Fruit fly (Drosophila melanogaster) whole organism, embryonic: ENCODE results near the gene sac.
A peak's percentile ranks its signal among the peaks of the same experiment; 100 is the strongest.

Source experiments
- ATbp ChIP-seq: fragments of 200-800 bp; sonication (Bioruptor generic); optimal IDR thresholded peaks from 2 replicates; lab custom pipeline; 2017; ENCODE audit warnings: missing biosample characterization, mild to moderate bottlenecking, missing genetic modification characterization, missing genetic modification reagents
- Bdp1 ChIP-seq: fragments of 200-800 bp; sonication (Bioruptor generic); optimal IDR thresholded peaks from 3 replicates; lab custom pipeline; 2016; ENCODE audit warnings: missing biosample characterization, missing genetic modification characterization
- Blimp-1 ChIP-seq: fragments of 200-800 bp; sonication (Bioruptor generic); optimal IDR thresholded peaks from 3 replicates; lab custom pipeline; 2018; ENCODE audit warnings: missing biosample characterization, missing genetic modification characterization, mild to moderate bottlenecking, moderate library complexity, missing genetic modification reagents
- CG10321 ChIP-seq: fragments of 200-800 bp; sonication (Bioruptor generic); IDR thresholded peaks from 2 replicates; pipeline ENCODE4 v1.3.6; 2022; ENCODE audit warnings: missing biosample characterization, missing genetic modification characterization
- CG11093 ChIP-seq: fragments of 200-800 bp; sonication (Bioruptor generic); IDR thresholded peaks from 3 replicates; pipeline ENCODE4 v1.3.6; 2022; ENCODE audit warnings: missing biosample characterization, missing genetic modification characterization
- CG11398 ChIP-seq: fragments of 200-800 bp; sonication (Bioruptor generic); optimal IDR thresholded peaks from 2 replicates; lab custom pipeline; 2016; ENCODE audit warnings: missing biosample characterization, missing genetic modification characterization
- CG12769 ChIP-seq: fragments of 200-800 bp; sonication (Bioruptor generic); optimal IDR thresholded peaks from 2 replicates; lab custom pipeline; 2019; ENCODE audit warnings: missing biosample characterization, mild to moderate bottlenecking, missing genetic modification characterization, moderate library complexity
- CG13775 ChIP-seq: fragments of 200-800 bp; sonication (Bioruptor generic); optimal IDR thresholded peaks from 3 replicates; lab custom pipeline; 2017; ENCODE audit warnings: missing biosample characterization, mild to moderate bottlenecking, missing genetic modification characterization
- CG1602 ChIP-seq: fragments of 200-800 bp; sonication (Bioruptor generic); optimal IDR thresholded peaks from 3 replicates; lab custom pipeline; 2016; ENCODE audit warnings: missing biosample characterization, missing genetic modification characterization
- CG17802 ChIP-seq: fragments of 200-800 bp; sonication (Bioruptor generic); optimal IDR thresholded peaks from 2 replicates; lab custom pipeline; 2018; ENCODE audit warnings: missing biosample characterization, mild to moderate bottlenecking, missing genetic modification characterization, moderate library complexity
- CG18764 ChIP-seq: fragments of 200-800 bp; sonication (Bioruptor generic); optimal IDR thresholded peaks from 3 replicates; lab custom pipeline; 2016; ENCODE audit warnings: missing biosample characterization, missing genetic modification characterization
- CG2120 ChIP-seq: fragments of 200-800 bp; sonication (Bioruptor generic); optimal IDR thresholded peaks from 3 replicates; lab custom pipeline; 2016; ENCODE audit warnings: missing biosample characterization, missing genetic modification characterization
- CG2889 ChIP-seq: fragments of 200-800 bp; sonication (Bioruptor generic); IDR thresholded peaks from 3 replicates; pipeline ENCODE4 v1.3.6; 2022; ENCODE audit warnings: missing biosample characterization, missing genetic modification characterization
- CG3281 ChIP-seq: fragments of 200-800 bp; sonication (Bioruptor generic); optimal IDR thresholded peaks from 3 replicates; lab custom pipeline; 2017; ENCODE audit warnings: missing biosample characterization, mild to moderate bottlenecking, missing genetic modification characterization
- CG34376 ChIP-seq: fragments of 200-800 bp; sonication (Bioruptor generic); optimal IDR thresholded peaks from 2 replicates; lab custom pipeline; 2018; ENCODE audit warnings: missing biosample characterization, mild to moderate bottlenecking, missing genetic modification characterization
- CG4404 ChIP-seq: fragments of 200-800 bp; sonication (Bioruptor generic); IDR thresholded peaks from 2 replicates; pipeline ENCODE4 v1.3.6; 2022; ENCODE audit warnings: missing biosample characterization, missing genetic modification characterization
- CG4854 ChIP-seq: fragments of 200-800 bp; sonication (Bioruptor generic); optimal IDR thresholded peaks from 2 replicates; lab custom pipeline; 2016; ENCODE audit warnings: missing biosample characterization, missing genetic modification characterization, inconsistent platforms
- CG6272 ChIP-seq: fragments of 200-800 bp; sonication (Bioruptor generic); IDR thresholded peaks from 2 replicates; pipeline ENCODE4 v1.3.6; 2022; ENCODE audit warnings: missing biosample characterization, missing genetic modification characterization
- CG6654 ChIP-seq: fragments of 200-800 bp; sonication (Bioruptor generic); optimal IDR thresholded peaks from 2 replicates; lab custom pipeline; 2017; ENCODE audit warnings: missing biosample characterization, mild to moderate bottlenecking, missing genetic modification characterization
- CG7745 ChIP-seq: fragments of 200-800 bp; sonication (Bioruptor generic); optimal IDR thresholded peaks from 2 replicates; lab custom pipeline; 2018; ENCODE audit warnings: missing biosample characterization, mild to moderate bottlenecking, missing genetic modification characterization, moderate library complexity
- CG7928 ChIP-seq: fragments of 200-800 bp; sonication (Bioruptor generic); optimal IDR thresholded peaks from 2 replicates; lab custom pipeline; 2017; ENCODE audit warnings: missing biosample characterization, mild to moderate bottlenecking, missing genetic modification characterization
- Chrac-16 ChIP-seq: fragments of 200-800 bp; sonication (Bioruptor generic); optimal IDR thresholded peaks from 3 replicates; lab custom pipeline; 2016; ENCODE audit warnings: missing biosample characterization, missing genetic modification characterization
- Dll ChIP-seq: fragments of 200-800 bp; sonication (Bioruptor generic); IDR thresholded peaks from 4 replicates; pipeline ENCODE4 v1.3.6; 2022; ENCODE audit warnings: missing biosample characterization, missing genetic modification characterization; ENCODE audit not compliant: partially characterized antibody
- Doc3 ChIP-seq: fragments of 200-800 bp; sonication (Bioruptor generic); IDR thresholded peaks from 3 replicates; pipeline ENCODE4 v1.3.6; 2022; ENCODE audit warnings: missing biosample characterization, missing genetic modification characterization; ENCODE audit not compliant: partially characterized antibody
- Ravus ChIP-seq: fragments of 200-800 bp; sonication (Bioruptor generic); IDR thresholded peaks from 2 replicates; pipeline ENCODE4 v1.3.6; 2022; ENCODE audit warnings: missing biosample characterization, missing genetic modification characterization
- Rfx ChIP-seq: fragments of 200-800 bp; sonication (Bioruptor generic); IDR thresholded peaks from 2 replicates; pipeline ENCODE4 v1.3.6; 2022; ENCODE audit warnings: missing biosample characterization, missing genetic modification characterization
- Side ChIP-seq: fragments of 200-800 bp; sonication (Bioruptor generic); optimal IDR thresholded peaks from 2 replicates; lab custom pipeline; 2016; ENCODE audit warnings: missing biosample characterization, missing genetic modification characterization
- Taf1 ChIP-seq: fragments of 200-800 bp; sonication (Bioruptor generic); IDR thresholded peaks from 2 replicates; pipeline ENCODE4 v1.3.6; 2022; ENCODE audit warnings: missing biosample characterization, missing genetic modification characterization
- Usf ChIP-seq: fragments of 200-800 bp; sonication (Bioruptor generic); optimal IDR thresholded peaks from 2 replicates; lab custom pipeline; 2017; ENCODE audit warnings: missing genotype, missing biosample characterization, missing genetic modification characterization
- Xrp1 ChIP-seq: fragments of 200-800 bp; sonication (Bioruptor generic); IDR thresholded peaks from 2 replicates; pipeline ENCODE4 v1.3.6; 2022; ENCODE audit warnings: missing biosample characterization, missing genetic modification characterization
- bab2 ChIP-seq: fragments of 200-800 bp; sonication (Bioruptor generic); optimal IDR thresholded peaks from 2 replicates; lab custom pipeline; 2016; ENCODE audit warnings: missing biosample characterization, missing genetic modification characterization
- bowl ChIP-seq: fragments of 200-800 bp; sonication (Bioruptor generic); IDR thresholded peaks from 2 replicates; pipeline ENCODE4 v1.3.6; 2022; ENCODE audit warnings: missing biosample characterization, missing genetic modification characterization
- chn ChIP-seq: fragments of 200-800 bp; sonication (Bioruptor generic); optimal IDR thresholded peaks from 2 replicates; lab custom pipeline; 2016; ENCODE audit warnings: missing biosample characterization, missing genetic modification characterization
- corto ChIP-seq: fragments of 200-800 bp; sonication (Bioruptor generic); optimal IDR thresholded peaks from 2 replicates; lab custom pipeline; 2016; ENCODE audit warnings: missing biosample characterization, mild to moderate bottlenecking, missing genetic modification characterization, moderate library complexity
- danr ChIP-seq: fragments of 200-800 bp; sonication (Bioruptor generic); IDR thresholded peaks from 2 replicates; pipeline ENCODE4 v1.3.6; 2022; ENCODE audit warnings: missing biosample characterization, missing genetic modification characterization
- emc ChIP-seq: fragments of 200-800 bp; sonication (Bioruptor generic); optimal IDR thresholded peaks from 2 replicates; lab custom pipeline; 2016; ENCODE audit warnings: missing biosample characterization, missing genetic modification characterization
- gem ChIP-seq: fragments of 200-800 bp; sonication (Bioruptor generic); optimal IDR thresholded peaks from 2 replicates; lab custom pipeline; 2019; ENCODE audit warnings: missing biosample characterization, mild to moderate bottlenecking, missing genetic modification characterization, moderate library complexity
- grau ChIP-seq: fragments of 200-800 bp; optimal IDR thresholded peaks from 3 replicates; lab custom pipeline; 2019; ENCODE audit warnings: missing biosample characterization, mild to moderate bottlenecking, missing genetic modification characterization, moderate library complexity
- ham ChIP-seq: fragments of 200-800 bp; sonication (Bioruptor generic); IDR thresholded peaks from 2 replicates; pipeline ENCODE4 v1.3.6; 2022; ENCODE audit warnings: missing biosample characterization, missing genetic modification characterization
- hkb ChIP-seq, 2 experiments: fragments of 200-800 bp in 1 of 2; fragments of >200 bp in 1 of 2; sonication (Bioruptor generic) in 1 of 2; IDR thresholded peaks in 1 of 2; optimal IDR thresholded peaks in 1 of 2; 2 replicates each; pipeline versions ENCODE4 v1.3.6 to Lab custom; 2017 to 2022; ENCODE audit warnings: missing biosample characterization in 1 of 2, missing genetic modification characterization in 1 of 2
- ind ChIP-seq: fragments of 200-800 bp; sonication (Bioruptor generic); optimal IDR thresholded peaks from 3 replicates; lab custom pipeline; 2016; ENCODE audit warnings: missing biosample characterization, missing genetic modification characterization
- lmd ChIP-seq: fragments of 200-800 bp; sonication (Bioruptor generic); IDR thresholded peaks from 2 replicates; pipeline ENCODE4 v1.3.6; 2022; ENCODE audit warnings: missing biosample characterization, missing genetic modification characterization
- lola ChIP-seq, 3 experiments: fragments of >200 bp in 2 of 3; fragments of 200-800 bp in 1 of 3; sonication (Bioruptor generic) in 1 of 3; optimal IDR thresholded peaks; 2 replicates each; lab custom pipeline; 2017 to 2019; ENCODE audit warnings: missing biosample characterization in 3 of 3, missing genetic modification characterization in 3 of 3, mild to moderate bottlenecking in 1 of 3, moderate library complexity in 1 of 3
- ro ChIP-seq: fragments of 200-800 bp; sonication (Bioruptor generic); IDR thresholded peaks from 2 replicates; pipeline ENCODE4 v1.3.6; 2022; ENCODE audit warnings: missing biosample characterization, missing genetic modification characterization
- scrt ChIP-seq: fragments of 200-800 bp; sonication (Bioruptor generic); optimal IDR thresholded peaks from 2 replicates; lab custom pipeline; 2018; ENCODE audit warnings: missing biosample characterization, mild to moderate bottlenecking, missing genetic modification characterization, moderate library complexity
- tap ChIP-seq: fragments of 200-800 bp; optimal IDR thresholded peaks from 3 replicates; lab custom pipeline; 2019; ENCODE audit warnings: missing biosample characterization, mild to moderate bottlenecking, missing genetic modification characterization, moderate library complexity
- yki ChIP-seq: fragments of >200 bp; optimal IDR thresholded peaks from 3 replicates; lab custom pipeline; 2018
- zen ChIP-seq: fragments of 200-800 bp; sonication (Bioruptor generic); optimal IDR thresholded peaks from 3 replicates; lab custom pipeline; 2018; ENCODE audit warnings: missing biosample characterization, mild to moderate bottlenecking, missing genetic modification characterization, moderate library complexity

The sac gene

dm6 chr3R:4478220-4479037 lies 2.2 kb upstream of the sac start (continued):
- TF ChIP-seq gem (tag; lab: Kevin White, UChicago): peak; percentile 91
- TF ChIP-seq danr: peak; percentile 55
- peak; percentile 4; the same call in 1 of the 2 replicates for TF ChIP-seq Ravus
- peak; percentile 63 for TF ChIP-seq Bdp1
- TF ChIP-seq CG13775 (GFP tag; lab: Kevin White, UChicago): peak; percentile 76
- peak; percentile 37 for TF ChIP-seq zen (tag; lab: Kevin White, UChicago)
- TF ChIP-seq corto (GFP tag; lab: Kevin White, UChicago): peak; percentile 63
- TF ChIP-seq CG7928 (GFP tag; lab: Kevin White, UChicago): peak; percentile 56
- peak; percentile 84 for TF ChIP-seq CG4854 (GFP tag; lab: Kevin White, UChicago)
- peak; percentile 88 for TF ChIP-seq Chrac-16 (GFP tag; lab: Kevin White, UChicago)
- TF ChIP-seq tap (tag; lab: Kevin White, UChicago): peak; percentile 83
- TF ChIP-seq CG12769 (tag; lab: Kevin White, UChicago): peak; percentile 91
- peak; percentile 47 for TF ChIP-seq Usf (GFP tag; lab: Kevin White, UChicago)
- peak in 1 of 3 experiments; percentile 60 for TF ChIP-seq lola (GFP tag; optimal IDR thresholded peaks at IDR 0.05; lab: Kevin White, UChicago)
- TF ChIP-seq chn (GFP tag; lab: Kevin White, UChicago): peak; percentile 87
- no peak for TF ChIP-seq CG10321 (GFP tag; lab: Robert Waterston, UW)
- peak; percentile 91 for TF ChIP-seq Xrp1 (GFP tag; lab: Robert Waterston, UW)
- TF ChIP-seq CG11093 (GFP tag; lab: Robert Waterston, UW): peak; percentile 58; the same call in 2 of the 3 replicates
- peak; percentile 12; the same call in 1 of the 2 replicates for TF ChIP-seq CG4404
- TF ChIP-seq ind: peak; percentile 89
- TF ChIP-seq CG2120 (GFP tag; lab: Kevin White, UChicago): peak; percentile 95
- TF ChIP-seq Side (GFP tag; lab: Kevin White, UChicago): peak; percentile 86
- TF ChIP-seq ham (GFP tag; lab: Robert Waterston, UW): peak; percentile 35; the same call in 1 of the 2 replicates
- no peak for TF ChIP-seq Doc3 (GFP tag; lab: Robert Waterston, UW)
- TF ChIP-seq CG7745 (tag; lab: Kevin White, UChicago): peak; percentile 18
- TF ChIP-seq CG6654 (GFP tag; lab: Kevin White, UChicago): peak; percentile 32
- peak; percentile 92 for TF ChIP-seq Rfx
- peak; percentile 81 for TF ChIP-seq grau
- no peak for TF ChIP-seq ro (GFP tag; lab: Robert Waterston, UW)
- TF ChIP-seq ATbp (GFP tag; lab: Kevin White, UChicago): peak; percentile 88
- TF ChIP-seq bab2 (GFP tag; lab: Kevin White, UChicago): peak; percentile 90
- TF ChIP-seq CG1602 (GFP tag; lab: Kevin White, UChicago): peak; percentile 74
- TF ChIP-seq emc (GFP tag; lab: Kevin White, UChicago): peak; percentile 54
- TF ChIP-seq CG6272 (GFP tag; lab: Robert Waterston, UW): 0 out of 2 replicates have a peak, but pooled peaks have one; percentile 20
- peak; percentile 80 for TF ChIP-seq Blimp-1 (GFP tag; lab: Kevin White, UChicago)
- peak; percentile 86 for TF ChIP-seq scrt
- peak; percentile 30 for TF ChIP-seq CG17802 (tag; lab: Kevin White, UChicago)
- TF ChIP-seq Dll (GFP tag; lab: Robert Waterston, UW): no peak; the same call in 2 of the 4 replicates
- peak; percentile 39 for TF ChIP-seq CG34376 (GFP tag; lab: Kevin White, UChicago)
- peak; percentile 87 for TF ChIP-seq CG3281
- peak; percentile 68 for TF ChIP-seq yki (lab: Kevin White, UChicago)
- TF ChIP-seq hkb (optimal IDR thresholded peaks at IDR 0.05; lab: Kevin White, UChicago): no peak
- TF ChIP-seq hkb (GFP tag; IDR thresholded peaks at IDR 0.05; lab: Robert Waterston, UW): peak; percentile 96
- peak; percentile 79 for TF ChIP-seq bowl (GFP tag; lab: Robert Waterston, UW)
- peak; percentile 60 for TF ChIP-seq CG11398 (GFP tag; lab: Kevin White, UChicago)
- TF ChIP-seq lmd: peak; percentile 84
- TF ChIP-seq CG2889 (GFP tag; lab: Robert Waterston, UW): peak; percentile 75
- peak; percentile 70 for TF ChIP-seq CG18764
- TF ChIP-seq Taf1 (GFP tag; lab: Robert Waterston, UW): peak; percentile 80
